Fruit fly (Drosophila melanogaster) whole organism, embryonic: ENCODE data around the gene CG3348.

Source experiments
- Aef1 ChIP-seq: fragments of 200-800 bp; sonication (Bioruptor generic); IDR thresholded peaks from 3 replicates; pipeline ENCODE4 v1.3.6; 2022; ENCODE audit warnings: missing biosample characterization, missing genetic modification characterization
- CG1024 ChIP-seq: fragments of 200-800 bp; sonication (Bioruptor generic); IDR thresholded peaks from 2 replicates; pipeline ENCODE4 v1.3.6; 2022; ENCODE audit warnings: missing biosample characterization, missing genetic modification characterization
- CG10462 ChIP-seq: fragments of 200-800 bp; sonication (Bioruptor generic); optimal IDR thresholded peaks from 2 replicates; lab custom pipeline; 2016; ENCODE audit warnings: missing biosample characterization, missing genetic modification characterization
- CG10979 ChIP-seq: fragments of 200-800 bp; sonication (Bioruptor generic); optimal IDR thresholded peaks from 2 replicates; lab custom pipeline; 2018; ENCODE audit warnings: missing biosample characterization, mild to moderate bottlenecking, missing genetic modification characterization, moderate library complexity
- CG11398 ChIP-seq: fragments of 200-800 bp; sonication (Bioruptor generic); optimal IDR thresholded peaks from 2 replicates; lab custom pipeline; 2016; ENCODE audit warnings: missing biosample characterization, missing genetic modification characterization
- CG11560 ChIP-seq: fragments of 200-800 bp; sonication (Bioruptor generic); IDR thresholded peaks from 3 replicates; pipeline ENCODE4 v1.3.6; 2022; ENCODE audit warnings: missing biosample characterization, missing genetic modification characterization
- CG13287 ChIP-seq: fragments of 200-800 bp; sonication (Bioruptor generic); IDR thresholded peaks from 2 replicates; pipeline ENCODE4 v1.3.6; 2022; ENCODE audit warnings: missing biosample characterization, missing genetic modification characterization; ENCODE audit not compliant: partially characterized antibody
- CG17186 ChIP-seq: fragments of 200-800 bp; sonication (Bioruptor generic); optimal IDR thresholded peaks from 3 replicates; lab custom pipeline; 2017; ENCODE audit warnings: missing biosample characterization, missing genetic modification reagents, missing genetic modification characterization
- CG17802 ChIP-seq: fragments of 200-800 bp; sonication (Bioruptor generic); optimal IDR thresholded peaks from 2 replicates; lab custom pipeline; 2018; ENCODE audit warnings: missing biosample characterization, mild to moderate bottlenecking, missing genetic modification characterization, moderate library complexity
- CG18011 ChIP-seq: fragments of 200-800 bp; sonication (Bioruptor generic); optimal IDR thresholded peaks from 2 replicates; lab custom pipeline; 2017; ENCODE audit warnings: missing biosample characterization, missing genetic modification characterization, mild to moderate bottlenecking, moderate library complexity, missing genotype
- CG2120 ChIP-seq: fragments of 200-800 bp; sonication (Bioruptor generic); optimal IDR thresholded peaks from 3 replicates; lab custom pipeline; 2016; ENCODE audit warnings: missing biosample characterization, missing genetic modification characterization
- CG30020 ChIP-seq: fragments of 200-800 bp; optimal IDR thresholded peaks from 2 replicates; lab custom pipeline; 2019; ENCODE audit warnings: missing biosample characterization, mild to moderate bottlenecking, missing genetic modification characterization, moderate library complexity
- CG30403 ChIP-seq: fragments of 200-800 bp; sonication (Bioruptor generic); optimal IDR thresholded peaks from 3 replicates; lab custom pipeline; 2016; ENCODE audit warnings: missing biosample characterization, missing genetic modification characterization
- CG3163 ChIP-seq: fragments of 200-800 bp; sonication (Bioruptor generic); optimal IDR thresholded peaks from 3 replicates; lab custom pipeline; 2016; ENCODE audit warnings: missing biosample characterization, missing genetic modification characterization
- CG34224 ChIP-seq: fragments of 200-800 bp; sonication (Bioruptor generic); IDR thresholded peaks from 3 replicates; pipeline ENCODE4 v1.3.6; 2022; ENCODE audit warnings: missing biosample characterization, missing genetic modification characterization; ENCODE audit not compliant: partially characterized antibody
- CG5953 ChIP-seq: fragments of 200-800 bp; sonication (Bioruptor generic); IDR thresholded peaks from 2 replicates; pipeline ENCODE4 v1.3.6; 2022; ENCODE audit warnings: missing biosample characterization, missing genetic modification characterization
- CG7786 ChIP-seq: fragments of 200-800 bp; sonication (Bioruptor generic); optimal IDR thresholded peaks from 2 replicates; lab custom pipeline; 2016; ENCODE audit warnings: missing biosample characterization, missing genetic modification characterization
- CG7987 ChIP-seq: fragments of 200-800 bp; sonication (Bioruptor generic); optimal IDR thresholded peaks from 2 replicates; lab custom pipeline; 2018; ENCODE audit warnings: missing biosample characterization, mild to moderate bottlenecking, missing genetic modification characterization, moderate library complexity
- CG8089 ChIP-seq: fragments of 200-800 bp; sonication (Bioruptor generic); optimal IDR thresholded peaks from 3 replicates; lab custom pipeline; 2016; ENCODE audit warnings: missing biosample characterization, missing genetic modification characterization
- CG8478 ChIP-seq: fragments of >200 bp; optimal IDR thresholded peaks from 2 replicates; lab custom pipeline; 2018
- CrebB ChIP-seq: fragments of 200-800 bp; sonication (Bioruptor generic); optimal IDR thresholded peaks from 3 replicates; lab custom pipeline; 2018; ENCODE audit warnings: missing biosample characterization, mild to moderate bottlenecking, missing genetic modification characterization
- D ChIP-seq, 2 experiments: fragments of 200-800 bp in 1 of 2; fragments of >200 bp in 1 of 2; sonication (Bioruptor generic) in 1 of 2; optimal IDR thresholded peaks; 2 replicates in 1 of 2; 3 replicates in 1 of 2; lab custom pipeline; 2017; ENCODE audit warnings: mild to moderate bottlenecking in 1 of 2, missing biosample characterization in 1 of 2, missing genetic modification characterization in 1 of 2, missing genetic modification reagents in 1 of 2
- E2f2 ChIP-seq: fragments of 200-800 bp; sonication (Bioruptor generic); IDR thresholded peaks from 2 replicates; pipeline ENCODE4 v1.3.6; 2022; ENCODE audit warnings: missing biosample characterization, missing genetic modification characterization
- H2.0 ChIP-seq: fragments of 200-800 bp; sonication (Bioruptor generic); IDR thresholded peaks from 2 replicates; pipeline ENCODE4 v1.3.6; 2022; ENCODE audit warnings: missing biosample characterization, missing genetic modification characterization
- HLH54F ChIP-seq: fragments of 200-800 bp; sonication (Bioruptor generic); optimal IDR thresholded peaks from 3 replicates; lab custom pipeline; 2016; ENCODE audit warnings: missing biosample characterization, missing genetic modification characterization
- HmgD ChIP-seq: fragments of 200-800 bp; sonication (Bioruptor generic); optimal IDR thresholded peaks from 3 replicates; lab custom pipeline; 2016; ENCODE audit warnings: missing biosample characterization, missing genetic modification characterization
- Hr78 ChIP-seq, 2 experiments: fragments of 200-800 bp in 1 of 2; fragments of >200 bp in 1 of 2; sonication (Bioruptor generic) in 1 of 2; optimal IDR thresholded peaks; 2 replicates each; lab custom pipeline; 2017 to 2019; ENCODE audit warnings: missing biosample characterization in 2 of 2, missing genetic modification characterization in 2 of 2, mild to moderate bottlenecking in 1 of 2, moderate library complexity in 1 of 2
- Meics ChIP-seq: fragments of 200-800 bp; sonication (Bioruptor generic); optimal IDR thresholded peaks from 2 replicates; lab custom pipeline; 2017; ENCODE audit warnings: missing biosample characterization, mild to moderate bottlenecking, missing genetic modification characterization
- NC2α ChIP-seq: fragments of 200-800 bp; sonication (Bioruptor generic); optimal IDR thresholded peaks from 2 replicates; lab custom pipeline; 2016; ENCODE audit warnings: missing biosample characterization, missing genetic modification characterization
- Oli ChIP-seq: fragments of 200-800 bp; sonication (Bioruptor generic); optimal IDR thresholded peaks from 2 replicates; lab custom pipeline; 2018; ENCODE audit warnings: missing biosample characterization, mild to moderate bottlenecking, missing genetic modification characterization, moderate library complexity
- Spps ChIP-seq: fragments of 200-800 bp; sonication (Bioruptor generic); optimal IDR thresholded peaks from 2 replicates; lab custom pipeline; 2018; ENCODE audit warnings: missing biosample characterization, mild to moderate bottlenecking, missing genetic modification characterization
- Stat92E ChIP-seq, 3 experiments: fragments of >200 bp in 2 of 3; fragments of 200-800 bp in 1 of 3; sonication (Bioruptor generic) in 1 of 3; optimal IDR thresholded peaks; 2 replicates each; lab custom pipeline; 2017 to 2019; ENCODE audit warnings: missing biosample characterization in 3 of 3, missing genetic modification characterization in 3 of 3, mild to moderate bottlenecking in 1 of 3, moderate library complexity in 1 of 3
- Xbp1 ChIP-seq: fragments of 200-800 bp; sonication (Bioruptor generic); optimal IDR thresholded peaks from 3 replicates; lab custom pipeline; 2016; ENCODE audit warnings: missing biosample characterization, mild to moderate bottlenecking, missing genetic modification characterization
- ac ChIP-seq: fragments of 200-800 bp; sonication (Bioruptor generic); optimal IDR thresholded peaks from 3 replicates; lab custom pipeline; 2017; ENCODE audit warnings: missing biosample characterization, mild to moderate bottlenecking, missing genetic modification characterization
- bigmax ChIP-seq: fragments of 200-800 bp; sonication (Bioruptor generic); optimal IDR thresholded peaks from 2 replicates; lab custom pipeline; 2018; ENCODE audit warnings: missing biosample characterization, mild to moderate bottlenecking, missing genetic modification characterization
- cas ChIP-seq: fragments of 200-800 bp; sonication (Bioruptor generic); IDR thresholded peaks from 2 replicates; pipeline ENCODE4 v1.3.6; 2022; ENCODE audit warnings: missing biosample characterization, missing genetic modification characterization
- crp ChIP-seq, 2 experiments: fragments of 200-800 bp; sonication (Bioruptor generic); optimal IDR thresholded peaks; 2 replicates in 1 of 2; 3 replicates in 1 of 2; lab custom pipeline; 2017; ENCODE audit warnings: missing biosample characterization in 2 of 2, missing genetic modification characterization in 2 of 2, mild to moderate bottlenecking in 1 of 2, moderate library complexity in 1 of 2
- dimm ChIP-seq: fragments of 200-800 bp; sonication (Bioruptor generic); IDR thresholded peaks from 2 replicates; pipeline ENCODE4 v1.3.6; 2022; ENCODE audit warnings: missing biosample characterization, missing genetic modification characterization
- fd64A ChIP-seq: fragments of 200-800 bp; sonication (Bioruptor generic); optimal IDR thresholded peaks from 3 replicates; lab custom pipeline; 2018; ENCODE audit warnings: missing biosample characterization, mild to moderate bottlenecking, missing genetic modification characterization
- fu2 ChIP-seq: fragments of 200-800 bp; sonication (Bioruptor generic); optimal IDR thresholded peaks from 2 replicates; lab custom pipeline; 2016; ENCODE audit warnings: missing biosample characterization, missing genetic modification characterization
- knrl ChIP-seq: fragments of 200-800 bp; sonication (Bioruptor generic); IDR thresholded peaks from 3 replicates; pipeline ENCODE4 v1.3.6; 2022; ENCODE audit warnings: missing biosample characterization, missing genetic modification characterization; ENCODE audit not compliant: partially characterized antibody
- lilli ChIP-seq: fragments of 200-800 bp; sonication (Bioruptor generic); optimal IDR thresholded peaks from 3 replicates; lab custom pipeline; 2016; ENCODE audit warnings: missing biosample characterization, missing genetic modification characterization
- mirr ChIP-seq: fragments of 200-800 bp; sonication (Bioruptor generic); optimal IDR thresholded peaks from 3 replicates; lab custom pipeline; 2018; ENCODE audit warnings: missing biosample characterization, mild to moderate bottlenecking, missing genetic modification characterization
- pho ChIP-seq: fragments of 200-800 bp; sonication (Bioruptor generic); optimal IDR thresholded peaks from 2 replicates; lab custom pipeline; 2016; ENCODE audit warnings: missing biosample characterization, missing genetic modification characterization
- seq ChIP-seq: fragments of 200-800 bp; sonication (Bioruptor generic); IDR thresholded peaks from 2 replicates; pipeline ENCODE4 v1.3.6; 2022; ENCODE audit warnings: missing biosample characterization, missing genetic modification characterization
- slou ChIP-seq: fragments of 200-800 bp; sonication (Bioruptor generic); optimal IDR thresholded peaks from 3 replicates; lab custom pipeline; 2016; ENCODE audit warnings: missing biosample characterization, missing genetic modification characterization
- ssp ChIP-seq: fragments of 200-800 bp; sonication (Bioruptor generic); IDR thresholded peaks from 2 replicates; pipeline ENCODE4 v1.3.6; 2022; ENCODE audit warnings: missing biosample characterization, missing genetic modification characterization
- vvl ChIP-seq: fragments of 200-800 bp; sonication (Bioruptor generic); IDR thresholded peaks from 2 replicates; pipeline ENCODE4 v1.3.6; 2022; ENCODE audit warnings: missing biosample characterization, missing genetic modification characterization

CG3348 gene

dm6 chr3R:27281022-27281810 lies 10.8 kb downstream of the CG3348 start (continued):
- TF ChIP-seq mirr (GFP tag; lab: Kevin White, UChicago): peak; percentile 87
- peak in 1 of 2 experiments; percentile 68 for TF ChIP-seq crp (GFP tag; optimal IDR thresholded peaks at IDR 0.05; lab: Kevin White, UChicago)
- TF ChIP-seq Spps (tag; lab: Kevin White, UChicago): peak; percentile 77
- peak; percentile 95 for TF ChIP-seq Xbp1 (GFP tag; lab: Kevin White, UChicago)
- TF ChIP-seq vvl: peak; percentile 99
- peak; percentile 91 for TF ChIP-seq CG8089 (GFP tag; lab: Kevin White, UChicago)
- TF ChIP-seq ssp (GFP tag; lab: Robert Waterston, UW): peak; percentile 88
- peak; percentile 91 for TF ChIP-seq CG10979
- TF ChIP-seq HmgD (GFP tag; lab: Kevin White, UChicago): peak; percentile 90
- TF ChIP-seq Hr78 (GFP tag; optimal IDR thresholded peaks at IDR 0.05; lab: Kevin White, UChicago): peak in 1 of 2 experiments; percentile 70
- TF ChIP-seq knrl: peak; percentile 58; the same call in 2 of the 3 replicates
- peak; percentile 82 for TF ChIP-seq CG8478 (lab: Kevin White, UChicago)
- peak; percentile 59 for TF ChIP-seq CG13287
- peak; percentile 85 for TF ChIP-seq CG11560 (tag; lab: Robert Waterston, UW)
- TF ChIP-seq slou (GFP tag; lab: Kevin White, UChicago): peak; percentile 75
- TF ChIP-seq ac (GFP tag; lab: Kevin White, UChicago): peak; percentile 78
- TF ChIP-seq cas: peak; percentile 91
- TF ChIP-seq seq (GFP tag; lab: Robert Waterston, UW): peak; percentile 98
- TF ChIP-seq CG7987 (GFP tag; lab: Kevin White, UChicago): peak; percentile 98
- TF ChIP-seq CG17802 (tag; lab: Kevin White, UChicago): peak; percentile 78
- TF ChIP-seq Stat92E (GFP tag; optimal IDR thresholded peaks at IDR 0.05; lab: Kevin White, UChicago): peak in 1 of 3 experiments; percentile 63
- TF ChIP-seq CG10462 (GFP tag; lab: Kevin White, UChicago): peak; percentile 78
- no peak for TF ChIP-seq CG34224
- no peak for TF ChIP-seq D (optimal IDR thresholded peaks at IDR 0.05; lab: Kevin White, UChicago)
- peak; percentile 88 for TF ChIP-seq D (GFP tag; optimal IDR thresholded peaks at IDR 0.05; lab: Kevin White, UChicago)
- peak; percentile 82 for TF ChIP-seq NC2α
- TF ChIP-seq dimm (GFP tag; lab: Robert Waterston, UW): peak; percentile 91
- peak; percentile 96 for TF ChIP-seq HLH54F (GFP tag; lab: Kevin White, UChicago)
- TF ChIP-seq H2.0 (GFP tag; lab: Robert Waterston, UW): peak; percentile 97
- TF ChIP-seq Oli: peak; percentile 97
- TF ChIP-seq fd64A (GFP tag; lab: Kevin White, UChicago): peak; percentile 92
- TF ChIP-seq CG1024 (GFP tag; lab: Robert Waterston, UW): peak; percentile 86
- peak; percentile 98 for TF ChIP-seq CG2120 (GFP tag; lab: Kevin White, UChicago)
- TF ChIP-seq fu2 (GFP tag; lab: Kevin White, UChicago): peak; percentile 93
- peak; percentile 94 for TF ChIP-seq CG30403 (GFP tag; lab: Kevin White, UChicago)
- peak; percentile 94 for TF ChIP-seq pho (GFP tag; lab: Kevin White, UChicago)
- peak; percentile 87 for TF ChIP-seq CG18011 (GFP tag; lab: Kevin White, UChicago)
- TF ChIP-seq CrebB (tag; lab: Kevin White, UChicago): peak; percentile 96
- TF ChIP-seq CG3163 (GFP tag; lab: Kevin White, UChicago): peak; percentile 83
- TF ChIP-seq CG7786: peak; percentile 98
- peak; percentile 68 for TF ChIP-seq bigmax (GFP tag; lab: Kevin White, UChicago)
- peak; percentile 48 for TF ChIP-seq CG30020
- peak; percentile 92 for TF ChIP-seq CG11398 (GFP tag; lab: Kevin White, UChicago)
- peak; percentile 97 for TF ChIP-seq Meics (GFP tag; lab: Kevin White, UChicago)
- TF ChIP-seq E2f2 (GFP tag; lab: Robert Waterston, UW): peak; percentile 84
- TF ChIP-seq Aef1 (GFP tag; lab: Robert Waterston, UW): peak; percentile 96
- TF ChIP-seq lilli (GFP tag; lab: Kevin White, UChicago): peak; percentile 98
- peak; percentile 96 for TF ChIP-seq CG5953 (GFP tag; lab: Robert Waterston, UW)
- TF ChIP-seq CG17186: peak; percentile 83
